Fruit fly (Drosophila melanogaster) whole organism, embryonic: ENCODE results near the gene pnt.

ENCODE experiments used
- Aef1 ChIP-seq: fragments of 200-800 bp; sonication (Bioruptor generic); IDR thresholded peaks from 3 replicates; pipeline ENCODE4 v1.3.6; 2022; ENCODE audit warnings: missing biosample characterization, missing genetic modification characterization
- BEAF-32 ChIP-seq: fragments of 200-800 bp; sonication (Bioruptor generic); optimal IDR thresholded peaks from 3 replicates; lab custom pipeline; 2017; ENCODE audit warnings: missing biosample characterization, missing genetic modification characterization, mild to moderate bottlenecking, moderate library complexity, missing genetic modification reagents
- Bteb2 ChIP-seq: fragments of 200-800 bp; sonication (Bioruptor generic); optimal IDR thresholded peaks from 2 replicates; lab custom pipeline; 2016; ENCODE audit warnings: missing biosample characterization, missing genetic modification characterization
- CG10147 ChIP-seq: fragments of 200-800 bp; sonication (Bioruptor generic); optimal IDR thresholded peaks from 2 replicates; lab custom pipeline; 2019; ENCODE audit warnings: missing biosample characterization, mild to moderate bottlenecking, missing genetic modification characterization, moderate library complexity
- CG10321 ChIP-seq: fragments of 200-800 bp; sonication (Bioruptor generic); IDR thresholded peaks from 2 replicates; pipeline ENCODE4 v1.3.6; 2022; ENCODE audit warnings: missing biosample characterization, missing genetic modification characterization
- CG10543 ChIP-seq: fragments of 200-800 bp; sonication (Bioruptor generic); optimal IDR thresholded peaks from 3 replicates; lab custom pipeline; 2017; ENCODE audit warnings: missing biosample characterization, mild to moderate bottlenecking, missing genetic modification characterization, moderate library complexity
- CG12299 ChIP-seq: fragments of 200-800 bp; sonication (Bioruptor generic); optimal IDR thresholded peaks from 2 replicates; lab custom pipeline; 2018; ENCODE audit warnings: missing biosample characterization, mild to moderate bottlenecking, missing genetic modification characterization
- CG12659 ChIP-seq: fragments of 200-800 bp; sonication (Bioruptor generic); optimal IDR thresholded peaks from 3 replicates; lab custom pipeline; 2017; ENCODE audit warnings: mild to moderate bottlenecking, missing biosample characterization, missing genetic modification reagents, missing genetic modification characterization
- CG12769 ChIP-seq: fragments of 200-800 bp; sonication (Bioruptor generic); optimal IDR thresholded peaks from 2 replicates; lab custom pipeline; 2019; ENCODE audit warnings: missing biosample characterization, mild to moderate bottlenecking, missing genetic modification characterization, moderate library complexity
- CG13624 ChIP-seq: fragments of 200-800 bp; sonication (Bioruptor generic); optimal IDR thresholded peaks from 2 replicates; lab custom pipeline; 2016; ENCODE audit warnings: missing biosample characterization, missing genetic modification characterization
- CG13894 ChIP-seq: fragments of 200-800 bp; sonication (Bioruptor generic); optimal IDR thresholded peaks from 3 replicates; lab custom pipeline; 2018; ENCODE audit warnings: missing biosample characterization, mild to moderate bottlenecking, missing genetic modification characterization, moderate library complexity
- CG14860 ChIP-seq: fragments of 200-800 bp; sonication (Bioruptor generic); IDR thresholded peaks from 3 replicates; pipeline ENCODE4 v1.3.6; 2022; ENCODE audit warnings: missing biosample characterization, missing genetic modification characterization; ENCODE audit not compliant: partially characterized antibody
- CG15601 ChIP-seq: fragments of 200-800 bp; sonication (Bioruptor generic); optimal IDR thresholded peaks from 3 replicates; lab custom pipeline; 2019; ENCODE audit warnings: missing biosample characterization, mild to moderate bottlenecking, missing genetic modification characterization, moderate library complexity
- CG1603 ChIP-seq: fragments of 200-800 bp; sonication (Bioruptor generic); optimal IDR thresholded peaks from 2 replicates; lab custom pipeline; 2019; ENCODE audit warnings: missing biosample characterization, mild to moderate bottlenecking, missing genetic modification characterization, moderate library complexity
- CG1647 ChIP-seq: fragments of 200-800 bp; sonication (Bioruptor generic); optimal IDR thresholded peaks from 3 replicates; lab custom pipeline; 2016; ENCODE audit warnings: missing biosample characterization, missing genetic modification characterization
- CG17328 ChIP-seq: fragments of 200-800 bp; sonication (Bioruptor generic); IDR thresholded peaks from 2 replicates; pipeline ENCODE4 v1.3.6; 2022; ENCODE audit warnings: missing biosample characterization, missing genetic modification characterization
- CG17385 ChIP-seq: fragments of 200-800 bp; sonication (Bioruptor generic); optimal IDR thresholded peaks from 3 replicates; lab custom pipeline; 2018; ENCODE audit warnings: missing biosample characterization, mild to moderate bottlenecking, missing genetic modification characterization
- CG17802 ChIP-seq: fragments of 200-800 bp; sonication (Bioruptor generic); optimal IDR thresholded peaks from 2 replicates; lab custom pipeline; 2018; ENCODE audit warnings: missing biosample characterization, mild to moderate bottlenecking, missing genetic modification characterization, moderate library complexity
- CG30431 ChIP-seq: fragments of 200-800 bp; sonication (Bioruptor generic); optimal IDR thresholded peaks from 2 replicates; lab custom pipeline; 2017; ENCODE audit warnings: missing biosample characterization, missing genetic modification characterization
- CG32532 ChIP-seq: fragments of 200-800 bp; sonication (Bioruptor generic); IDR thresholded peaks from 2 replicates; pipeline ENCODE4 v1.3.6; 2022; ENCODE audit warnings: missing biosample characterization, missing genetic modification characterization
- CG32772 ChIP-seq: fragments of 200-800 bp; sonication (Bioruptor generic); IDR thresholded peaks from 2 replicates; pipeline ENCODE4 v1.3.6; 2022; ENCODE audit warnings: missing biosample characterization, missing genetic modification characterization
- CG4730 ChIP-seq: fragments of 200-800 bp; sonication (Bioruptor generic); IDR thresholded peaks from 2 replicates; pipeline ENCODE4 v1.3.6; 2022; ENCODE audit warnings: missing biosample characterization, missing genetic modification characterization
- CG8478 ChIP-seq: fragments of >200 bp; optimal IDR thresholded peaks from 2 replicates; lab custom pipeline; 2018
- CG9609 ChIP-seq: fragments of 200-800 bp; sonication (Bioruptor generic); optimal IDR thresholded peaks from 3 replicates; lab custom pipeline; 2016; ENCODE audit warnings: missing biosample characterization, missing genetic modification characterization
- CG9727 ChIP-seq: fragments of 200-800 bp; sonication (Bioruptor generic); optimal IDR thresholded peaks from 3 replicates; lab custom pipeline; 2017; ENCODE audit warnings: missing biosample characterization, mild to moderate bottlenecking, missing genetic modification characterization
- Dll ChIP-seq: fragments of 200-800 bp; sonication (Bioruptor generic); IDR thresholded peaks from 4 replicates; pipeline ENCODE4 v1.3.6; 2022; ENCODE audit warnings: missing biosample characterization, missing genetic modification characterization; ENCODE audit not compliant: partially characterized antibody
- Drgx ChIP-seq: fragments of 200-800 bp; sonication (Bioruptor generic); IDR thresholded peaks from 2 replicates; pipeline ENCODE4 v1.3.6; 2022; ENCODE audit warnings: missing biosample characterization, missing genetic modification characterization
- Hr39 ChIP-seq: fragments of >200 bp; optimal IDR thresholded peaks from 2 replicates; lab custom pipeline; 2017
- Mrtf ChIP-seq: fragments of 200-800 bp; sonication (Bioruptor generic); IDR thresholded peaks from 3 replicates; pipeline ENCODE4 v1.3.6; 2022; ENCODE audit warnings: missing biosample characterization, missing genetic modification characterization
- Myb ChIP-seq: fragments of 200-800 bp; sonication (Bioruptor generic); optimal IDR thresholded peaks from 2 replicates; lab custom pipeline; 2016; ENCODE audit warnings: missing biosample characterization, missing genetic modification characterization
- Sox102F ChIP-seq: fragments of 200-800 bp; sonication (Bioruptor generic); optimal IDR thresholded peaks from 2 replicates; lab custom pipeline; 2018; ENCODE audit warnings: missing biosample characterization, mild to moderate bottlenecking, missing genetic modification characterization, moderate library complexity
- Xbp1 ChIP-seq: fragments of 200-800 bp; sonication (Bioruptor generic); optimal IDR thresholded peaks from 3 replicates; lab custom pipeline; 2016; ENCODE audit warnings: missing biosample characterization, mild to moderate bottlenecking, missing genetic modification characterization
- YL-1 ChIP-seq: fragments of 200-800 bp; sonication (Bioruptor generic); optimal IDR thresholded peaks from 3 replicates; lab custom pipeline; 2017; ENCODE audit warnings: missing biosample characterization, mild to moderate bottlenecking, missing genetic modification characterization
- ap ChIP-seq: fragments of 200-800 bp; sonication (Bioruptor generic); IDR thresholded peaks from 2 replicates; pipeline ENCODE4 v1.3.6; 2022; ENCODE audit warnings: missing biosample characterization, missing genetic modification characterization
- az2 ChIP-seq: fragments of 200-800 bp; sonication (Bioruptor generic); optimal IDR thresholded peaks from 3 replicates; lab custom pipeline; 2016; ENCODE audit warnings: missing biosample characterization, missing genetic modification characterization
- bab2 ChIP-seq: fragments of 200-800 bp; sonication (Bioruptor generic); optimal IDR thresholded peaks from 2 replicates; lab custom pipeline; 2016; ENCODE audit warnings: missing biosample characterization, missing genetic modification characterization
- cad ChIP-seq: fragments of >200 bp; optimal IDR thresholded peaks from 2 replicates; lab custom pipeline; 2017; ENCODE audit warnings: missing biosample characterization, missing genetic modification characterization
- chif ChIP-seq, 2 experiments: fragments of 200-800 bp; sonication (Bioruptor generic); optimal IDR thresholded peaks; 3 replicates each; lab custom pipeline; 2016; ENCODE audit warnings: missing biosample characterization in 2 of 2, missing genetic modification characterization in 2 of 2
- dimm ChIP-seq: fragments of 200-800 bp; sonication (Bioruptor generic); IDR thresholded peaks from 2 replicates; pipeline ENCODE4 v1.3.6; 2022; ENCODE audit warnings: missing biosample characterization, missing genetic modification characterization
- disco-r ChIP-seq: fragments of 200-800 bp; sonication (Bioruptor generic); optimal IDR thresholded peaks from 2 replicates; lab custom pipeline; 2016; ENCODE audit warnings: missing biosample characterization, missing genetic modification characterization
- dm ChIP-seq: fragments of 200-800 bp; sonication (Bioruptor generic); optimal IDR thresholded peaks from 3 replicates; lab custom pipeline; 2016; ENCODE audit warnings: missing biosample characterization, missing genetic modification characterization
- gcm ChIP-seq: fragments of 200-800 bp; sonication (Bioruptor generic); optimal IDR thresholded peaks from 2 replicates; lab custom pipeline; 2019; ENCODE audit warnings: missing biosample characterization, mild to moderate bottlenecking, missing genetic modification characterization, moderate library complexity
- lola ChIP-seq, 3 experiments: fragments of >200 bp in 2 of 3; fragments of 200-800 bp in 1 of 3; sonication (Bioruptor generic) in 1 of 3; optimal IDR thresholded peaks; 2 replicates each; lab custom pipeline; 2017 to 2019; ENCODE audit warnings: missing biosample characterization in 3 of 3, missing genetic modification characterization in 3 of 3, mild to moderate bottlenecking in 1 of 3, moderate library complexity in 1 of 3
- maf-S ChIP-seq: fragments of 200-800 bp; sonication (Bioruptor generic); optimal IDR thresholded peaks from 2 replicates; lab custom pipeline; 2016; ENCODE audit warnings: missing biosample characterization, missing genetic modification characterization
- odd ChIP-seq: fragments of 200-800 bp; sonication (Bioruptor generic); optimal IDR thresholded peaks from 2 replicates; lab custom pipeline; 2017; ENCODE audit warnings: missing biosample characterization, mild to moderate bottlenecking, missing genetic modification characterization
- sisA ChIP-seq: fragments of 200-800 bp; sonication (Bioruptor generic); IDR thresholded peaks from 2 replicates; pipeline ENCODE4 v1.3.6; 2022; ENCODE audit warnings: missing biosample characterization, missing genetic modification characterization
- wor ChIP-seq: fragments of 200-800 bp; sonication (Bioruptor generic); IDR thresholded peaks from 2 replicates; pipeline ENCODE4 v1.3.6; 2022; ENCODE audit warnings: missing biosample characterization, missing genetic modification characterization
- z ChIP-seq: fragments of 200-800 bp; sonication (Bioruptor generic); IDR thresholded peaks from 3 replicates; pipeline ENCODE4 v1.3.6; 2022; ENCODE audit warnings: missing biosample characterization, missing genetic modification characterization
- zfh2 ChIP-seq: fragments of 200-800 bp; sonication (Bioruptor generic); optimal IDR thresholded peaks from 2 replicates; lab custom pipeline; 2016; ENCODE audit warnings: missing biosample characterization, missing genetic modification characterization

The pnt gene

dm6 chr3R:23355829-23356738 lies 10.1 kb upstream of the pnt start, which contains the start of the genes ATPsynCF6 and Sec13 (continued):
- TF ChIP-seq CG17802 (tag; lab: Kevin White, UChicago): peak; percentile 16
- no peak for TF ChIP-seq az2
- peak; percentile 5 for TF ChIP-seq CG30431 (GFP tag; lab: Kevin White, UChicago)
- TF ChIP-seq CG32772 (GFP tag; lab: Robert Waterston, UW): peak; percentile 17; the same call in 1 of the 2 replicates
- no peak for TF ChIP-seq CG8478 (lab: Kevin White, UChicago)
- TF ChIP-seq CG13894 (tag; lab: Kevin White, UChicago): no peak
- no peak for TF ChIP-seq odd (GFP tag; lab: Kevin White, UChicago)
- TF ChIP-seq CG10147 (GFP tag; lab: Kevin White, UChicago): peak; percentile 60
- TF ChIP-seq Sox102F (GFP tag; lab: Kevin White, UChicago): peak; percentile 29
- TF ChIP-seq wor (GFP tag; lab: Robert Waterston, UW): no peak
- TF ChIP-seq sisA: peak; percentile 47
- peak; percentile 72 for TF ChIP-seq CG9727 (GFP tag; lab: Kevin White, UChicago)
- TF ChIP-seq bab2 (GFP tag; lab: Kevin White, UChicago): peak; percentile 48
- peak; percentile 20; the same call in 1 of the 2 replicates for TF ChIP-seq ap (GFP tag; lab: Robert Waterston, UW)
- TF ChIP-seq gcm (GFP tag; lab: Kevin White, UChicago): no peak
- TF ChIP-seq CG10543 (GFP tag; lab: Kevin White, UChicago): peak; percentile 73
- peak; percentile 13 for TF ChIP-seq Myb (GFP tag; lab: Kevin White, UChicago)
- TF ChIP-seq CG13624 (GFP tag; lab: Kevin White, UChicago): peak; percentile 20
- TF ChIP-seq Xbp1 (GFP tag; lab: Kevin White, UChicago): peak; percentile 57
- peak; percentile 87 for TF ChIP-seq CG14860 (GFP tag; lab: Robert Waterston, UW)
- TF ChIP-seq cad (GFP tag; lab: Kevin White, UChicago): no peak
- TF ChIP-seq CG1603 (tag; lab: Kevin White, UChicago): peak; percentile 42
- peak; percentile 22; the same call in 1 of the 2 replicates for TF ChIP-seq CG4730 (GFP tag; lab: Robert Waterston, UW)
- TF ChIP-seq BEAF-32 (GFP tag; lab: Kevin White, UChicago): peak; percentile 87
- no peak for TF ChIP-seq chif (GFP tag; optimal IDR thresholded peaks at IDR 0.05; lab: Kevin White, UChicago)
- TF ChIP-seq CG15601 (tag; lab: Kevin White, UChicago): peak; percentile 37
- TF ChIP-seq zfh2 (GFP tag; lab: Kevin White, UChicago): peak; percentile 31
- TF ChIP-seq CG10321: no peak
- peak; percentile 37; the same call in 1 of the 3 replicates for TF ChIP-seq Mrtf
- no peak for TF ChIP-seq dimm (GFP tag; lab: Robert Waterston, UW)
- peak; percentile 91 for TF ChIP-seq Dll (GFP tag; lab: Robert Waterston, UW)
- no peak for TF ChIP-seq Hr39 (lab: Kevin White, UChicago)
- TF ChIP-seq CG12299 (tag; lab: Kevin White, UChicago): no peak
- TF ChIP-seq Aef1 (GFP tag; lab: Robert Waterston, UW): peak; percentile 47; the same call in 2 of the 3 replicates
- peak in 1 of 3 experiments; percentile 43 for TF ChIP-seq lola (GFP tag; optimal IDR thresholded peaks at IDR 0.05; lab: Kevin White, UChicago)
- peak; percentile 44 for TF ChIP-seq CG17385 (GFP tag; lab: Kevin White, UChicago)
- peak; percentile 82 for TF ChIP-seq YL-1 (GFP tag; lab: Kevin White, UChicago)
- peak; percentile 42; the same call in 1 of the 2 replicates for TF ChIP-seq Drgx
- TF ChIP-seq CG9609 (GFP tag; lab: Kevin White, UChicago): no peak
- no peak for TF ChIP-seq z (GFP tag; lab: Robert Waterston, UW)
- TF ChIP-seq Bteb2 (GFP tag; lab: Kevin White, UChicago): no peak
- peak; percentile 77 for TF ChIP-seq CG32532 (GFP tag; lab: Robert Waterston, UW)
- peak; percentile 8 for TF ChIP-seq maf-S (GFP tag; lab: Kevin White, UChicago)
- no peak for TF ChIP-seq CG12769 (tag; lab: Kevin White, UChicago)
- TF ChIP-seq CG17328 (GFP tag; lab: Robert Waterston, UW): peak; percentile 37; the same call in 1 of the 2 replicates
- no peak for TF ChIP-seq CG1647 (GFP tag; lab: Kevin White, UChicago)
- peak; percentile 54 for TF ChIP-seq CG12659 (GFP tag; lab: Kevin White, UChicago)
- TF ChIP-seq dm (GFP tag; lab: Kevin White, UChicago): no peak
- TF ChIP-seq disco-r (GFP tag; lab: Kevin White, UChicago): peak; percentile 13
